Worm (Caenorhabditis elegans): ENCODE results near the gene Y17G7B.23.

- TF ChIP-seq R02D3.7 (tag; optimal IDR thresholded peaks at IDR 0.05) (no peak), alr-1 (tag; optimal IDR thresholded peaks at IDR 0.05) (no peak), blmp-1 (tag; optimal IDR thresholded peaks at IDR 0.05; ENCODE audit: insufficient read depth) (no peak), elt-3 (tag; optimal IDR thresholded peaks at IDR 0.05) (no peak), lsy-2 (tag; optimal IDR thresholded peaks at IDR 0.05) (peak in 1 of 2 experiments; percentile 23), lin-39 (tag; optimal IDR thresholded peaks at IDR 0.05) (no peak), ZK546.5 (tag; optimal IDR thresholded peaks at IDR 0.05) (no peak), nhr-77 (tag; optimal IDR thresholded peaks at IDR 0.05) (no peak), egl-27 (tag; optimal IDR thresholded peaks at IDR 0.05) (no peak), skn-1 (tag; optimal IDR thresholded peaks at IDR 0.05) (no peak), nhr-25 (tag; optimal IDR thresholded peaks at IDR 0.05) (no peak), zag-1 (tag; optimal IDR thresholded peaks at IDR 0.05) (peak; percentile 44), nhr-237 (tag; optimal IDR thresholded peaks at IDR 0.05) (no peak), ama-1 (optimal IDR thresholded peaks at IDR 0.05) (peak; percentile 64)
Observed at ce11 chrII:11979449-11980095, 19.4 kb upstream of the Y17G7B.23 start, which contains the start of the genes ash-2 and Y17G7B.20.

Data from whole organism, L2 larva.